Worm (Caenorhabditis elegans) whole organism, L4/young adult: ENCODE data around the gene ZK1240.2.
"Not testable (repeated sequence)": the region's sequence is repeated elsewhere in the genome, so short reads cannot be mapped to it uniquely, and the experiment has no call there.

ENCODE experiments used
- W03F9.2 ChIP-seq: fragments of 150-350 bp; optimal IDR thresholded peaks from 2 replicates; lab custom pipeline; 2014; ENCODE audit warnings: missing biosample characterization, missing genetic modification characterization
- dao-5 ChIP-seq: sonication (generic microtip); optimal IDR thresholded peaks from 2 replicates; lab custom pipeline; 2016; ENCODE audit warnings: missing genotype, missing genetic modification characterization, moderate library complexity, missing compliant biosample characterization
- him-1 ChIP-seq: sonication (generic microtip); optimal IDR thresholded peaks from 2 replicates; lab custom pipeline; 2016; ENCODE audit warnings: missing genotype, missing genetic modification reagents, missing genetic modification characterization, missing compliant biosample characterization

Gene ZK1240.2

DNA sequence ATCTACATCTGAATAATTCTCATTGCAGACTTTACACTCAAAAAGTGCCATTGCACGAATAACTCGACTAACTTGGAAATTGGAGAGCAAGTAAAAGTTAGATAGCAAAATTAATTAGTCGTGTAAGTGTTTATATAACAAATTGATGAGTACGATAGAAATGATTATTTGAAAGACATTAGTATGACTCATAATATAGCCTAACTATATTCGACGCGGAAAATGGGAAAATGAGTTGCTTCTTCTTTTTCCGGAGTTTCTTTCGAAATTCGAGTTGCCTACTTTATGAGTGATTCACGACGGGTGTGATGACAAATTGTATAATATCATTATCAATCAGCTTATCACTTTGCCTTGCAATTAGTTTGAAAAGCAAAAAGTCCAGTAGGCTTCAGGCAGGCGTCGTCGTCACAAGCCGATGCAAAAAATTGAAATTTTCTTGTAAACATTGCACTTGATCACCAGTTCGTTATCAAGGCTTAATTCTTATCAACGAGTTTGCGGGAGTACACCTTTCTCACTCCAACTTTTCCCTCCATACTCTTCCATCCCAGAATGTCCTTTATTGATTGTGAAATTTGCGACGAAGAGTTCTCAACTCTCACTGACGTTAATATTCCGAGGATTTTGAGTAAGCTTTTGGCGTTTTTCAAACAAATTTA lies at the start of gene ZK1240.2, which contains the start of gene ZK1240.6:
TSS of gene ZK1240.2 (plus strand) at position 520 of the 662 bp plus-strand sequence.
TSS of gene ZK1240.6 (minus strand) at position 51 of the 662 bp plus-strand sequence.
- TF ChIP-seq dao-5 (no peak), him-1 (no peak), W03F9.2 (tag; lab: Kevin White, UChicago) (no peak)

- no peak for TF ChIP-seq him-1
- TF ChIP-seq dao-5 = no peak
- TF ChIP-seq W03F9.2 (tag; lab: Kevin White, UChicago) = no peak
Measured at ce11 chrII:2273750-2274149, 49.4 kb upstream of the ZK1240.2 start.

- no peak for TF ChIP-seq him-1
- TF ChIP-seq W03F9.2 (tag; lab: Kevin White, UChicago) = no peak
- TF ChIP-seq dao-5 = no peak
Measured at ce11 chrII:2277418-2277817, 45.8 kb upstream of the ZK1240.2 start, which contains the start of gene K09F6.15. Gene K09F6.15, minus strand, starts transcription at chrII:2277518.

DNA sequence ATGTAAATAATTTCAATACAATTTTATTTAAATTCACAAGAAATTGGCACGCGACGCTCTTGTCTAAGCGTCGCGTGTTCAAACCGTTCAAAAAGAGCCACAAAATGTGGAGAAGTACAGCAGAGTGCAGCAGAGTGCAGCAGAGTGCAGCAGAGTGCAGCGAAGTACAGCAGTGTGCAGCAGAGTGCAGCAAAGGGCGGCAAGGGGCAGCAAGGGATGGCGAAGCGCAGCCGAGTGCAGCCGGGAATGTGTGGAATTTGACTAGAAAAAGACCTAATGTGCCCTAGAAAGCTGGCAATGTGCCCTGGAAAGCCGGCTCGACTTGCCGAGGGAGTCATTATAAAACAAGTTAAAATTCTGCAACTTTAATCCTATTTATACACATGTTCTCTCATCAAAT lies 43.9 kb upstream of the ZK1240.2 start, which contains the start of gene K09F6.6:
TSS of gene K09F6.6 (minus strand) at position 43 of the 400 bp plus-strand sequence.
- TF ChIP-seq dao-5 (no peak), him-1 (no peak), W03F9.2 (tag; lab: Kevin White, UChicago) (no peak)

- TF ChIP-seq W03F9.2 (tag; lab: Kevin White, UChicago) (no peak), him-1 (no peak), dao-5 (no peak)
Measured at ce11 chrII:2279839-2280238, 43.3 kb upstream of the ZK1240.2 start, which contains the start of gene K09F6.11. Gene K09F6.11, plus strand, starts transcription at chrII:2280139.

DNA sequence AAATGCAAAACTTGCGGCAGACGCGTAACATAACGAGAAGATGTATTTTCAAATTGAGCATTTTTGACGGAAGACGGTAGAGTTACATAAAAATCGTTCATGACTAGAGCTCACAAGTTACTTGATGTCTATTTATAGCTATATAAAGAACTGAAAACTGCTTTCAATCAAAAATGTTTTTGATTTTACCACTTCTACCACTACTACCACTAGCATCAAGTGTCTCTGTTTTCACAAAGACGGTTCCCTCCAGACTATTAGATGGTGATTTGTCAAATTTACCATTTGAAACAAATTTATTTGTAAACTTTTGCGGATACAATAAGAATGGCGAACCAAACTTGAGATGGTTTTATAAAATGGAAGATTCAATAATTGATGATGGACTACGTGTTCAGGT lies 40.6 kb upstream of the ZK1240.2 start, which contains the start of gene K09F6.9:
TSS of gene K09F6.9 (minus strand) at position 101 of the 400 bp plus-strand sequence.
- not testable (repeated sequence) for TF ChIP-seq W03F9.2 (tag; lab: Kevin White, UChicago); him-1; dao-5

DNA sequence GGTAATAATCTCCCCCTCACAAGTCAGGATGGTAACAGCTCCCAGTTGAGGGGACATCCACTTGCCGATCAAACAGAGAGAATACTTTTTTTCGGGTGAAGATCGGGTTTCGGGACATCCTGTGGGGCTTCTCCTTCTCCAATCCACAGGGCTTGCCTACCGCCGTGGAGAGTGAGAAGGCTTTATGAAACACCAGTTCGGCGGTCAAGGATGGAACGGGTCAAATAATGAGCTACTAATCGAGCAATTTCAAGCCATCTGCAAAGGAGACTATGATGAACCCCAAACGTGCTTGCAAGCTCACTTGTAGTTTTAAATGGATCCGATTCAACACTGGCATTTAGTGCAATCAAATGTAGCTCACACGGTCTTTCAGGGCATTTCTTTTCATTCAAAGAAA lies 38.5 kb upstream of the ZK1240.2 start:
- TF ChIP-seq him-1 (no peak), dao-5 (no peak), W03F9.2 (tag; lab: Kevin White, UChicago) (no peak)

ce11 chrII:2288798-2289197 lies 34.4 kb upstream of the ZK1240.2 start, which contains the start of the genes K09F6.10 and K09F6.13:
Gene K09F6.10, minus strand, starts transcription at chrII:2288883.
Gene K09F6.13, plus strand, starts transcription at chrII:2289114.
- TF ChIP-seq dao-5 (no peak), him-1 (no peak), W03F9.2 (tag; lab: Kevin White, UChicago) (no peak)

DNA sequence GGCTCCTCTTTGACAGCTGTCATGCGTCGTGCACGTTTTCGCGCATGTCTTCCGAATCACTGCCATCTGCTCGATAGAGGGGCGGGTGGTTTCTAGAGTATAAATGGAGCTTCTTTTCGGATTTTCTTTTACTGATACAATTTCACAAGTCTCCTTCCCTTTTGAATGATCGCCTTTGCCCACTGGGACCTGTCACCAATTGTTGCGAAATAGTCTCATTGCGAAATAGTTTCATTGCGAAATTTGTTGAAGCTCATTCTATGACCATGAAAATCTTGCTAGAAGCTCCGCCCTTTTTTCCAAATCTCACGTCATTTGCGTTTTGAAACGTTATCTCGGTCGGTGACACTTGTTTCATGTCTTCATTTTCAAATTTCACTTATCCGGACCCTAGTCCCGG lies 33.7 kb upstream of the ZK1240.2 start:
- TF ChIP-seq dao-5 (no peak), him-1 (no peak), W03F9.2 (tag; lab: Kevin White, UChicago) (no peak)

DNA sequence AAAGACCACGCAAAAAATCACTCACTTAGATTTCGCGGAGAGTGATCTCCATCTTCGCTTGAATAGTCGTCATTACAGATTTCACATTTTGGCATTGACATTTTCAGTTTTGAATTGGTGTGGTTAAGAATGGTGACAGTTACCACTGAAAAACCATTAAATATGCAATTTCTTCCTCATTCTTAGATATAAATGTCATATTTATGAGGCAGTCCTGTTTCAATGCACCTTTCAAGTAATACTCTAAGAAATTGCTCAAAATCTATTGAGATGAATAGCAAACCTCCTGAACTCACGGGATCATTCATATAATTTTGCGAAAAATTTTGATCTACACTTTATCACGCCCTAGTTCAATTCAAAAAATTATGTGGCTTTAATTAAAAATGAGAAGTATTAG lies 31.1 kb upstream of the ZK1240.2 start, which contains the start of gene K09F6.7:
TSS of gene K09F6.7 (minus strand) at position 101 of the 400 bp plus-strand sequence.
- TF ChIP-seq dao-5 (no peak), him-1 (no peak), W03F9.2 (tag; lab: Kevin White, UChicago) (no peak)

DNA sequence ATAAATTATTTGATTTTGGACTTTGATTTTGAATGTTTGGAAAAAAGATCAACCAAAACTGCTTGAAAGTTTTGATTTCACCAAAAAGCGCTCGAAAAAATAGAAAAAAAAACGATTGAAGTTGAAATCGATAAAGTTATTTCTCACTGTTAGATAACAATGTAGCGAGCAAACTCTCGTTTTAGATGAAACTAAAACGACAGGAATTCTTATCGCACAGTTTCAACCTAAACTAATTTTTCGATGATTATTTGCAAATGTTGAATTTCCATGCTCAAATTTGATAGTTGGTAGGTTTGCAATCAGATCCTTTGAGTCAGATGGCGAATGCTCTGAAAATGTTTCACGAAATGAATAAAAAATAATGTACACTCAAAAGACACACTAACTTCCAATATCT lies 30.6 kb upstream of the ZK1240.2 start:
- no peak for TF ChIP-seq him-1
- no peak for TF ChIP-seq W03F9.2 (tag; lab: Kevin White, UChicago)
- no peak for TF ChIP-seq dao-5

- TF ChIP-seq him-1 (no peak), W03F9.2 (tag; lab: Kevin White, UChicago) (no peak), dao-5 (no peak)
Measured at ce11 chrII:2295817-2296315, 27.3 kb upstream of the ZK1240.2 start, which contains the start of gene fbxc-25. Gene fbxc-25, minus strand, starts transcription at chrII:2296265.

- TF ChIP-seq W03F9.2 (tag; lab: Kevin White, UChicago) = no peak
- no peak for TF ChIP-seq dao-5
- TF ChIP-seq him-1 = no peak
Measured at ce11 chrII:2298742-2299141, 24.4 kb upstream of the ZK1240.2 start, which contains the start of gene B0281.4. Gene B0281.4, minus strand, starts transcription at chrII:2298842.

DNA sequence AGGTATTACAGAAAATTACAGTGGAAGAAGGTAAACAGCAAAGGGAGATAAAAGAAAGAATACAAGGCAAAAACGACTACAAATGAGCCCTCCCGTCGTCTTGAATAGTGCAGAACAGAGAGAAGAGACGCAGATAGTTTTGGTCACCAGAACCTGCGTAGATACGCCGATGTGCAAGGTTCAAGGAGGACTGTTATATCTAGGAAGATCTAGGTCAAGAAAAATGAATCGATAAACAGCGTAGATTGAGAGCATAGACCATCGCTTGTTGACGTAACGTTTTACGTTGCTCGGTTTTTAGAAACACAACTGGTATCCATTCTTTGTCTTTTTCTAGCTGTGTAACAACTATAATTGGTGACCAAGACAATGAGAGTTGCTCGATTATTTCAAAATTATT lies 22.3 kb upstream of the ZK1240.2 start, which contains the start of gene B0281.5:
TSS of gene B0281.5 (minus strand) at position 101 of the 400 bp plus-strand sequence.
- no peak for TF ChIP-seq W03F9.2 (tag; lab: Kevin White, UChicago)
- no peak for TF ChIP-seq dao-5
- no peak for TF ChIP-seq him-1

DNA sequence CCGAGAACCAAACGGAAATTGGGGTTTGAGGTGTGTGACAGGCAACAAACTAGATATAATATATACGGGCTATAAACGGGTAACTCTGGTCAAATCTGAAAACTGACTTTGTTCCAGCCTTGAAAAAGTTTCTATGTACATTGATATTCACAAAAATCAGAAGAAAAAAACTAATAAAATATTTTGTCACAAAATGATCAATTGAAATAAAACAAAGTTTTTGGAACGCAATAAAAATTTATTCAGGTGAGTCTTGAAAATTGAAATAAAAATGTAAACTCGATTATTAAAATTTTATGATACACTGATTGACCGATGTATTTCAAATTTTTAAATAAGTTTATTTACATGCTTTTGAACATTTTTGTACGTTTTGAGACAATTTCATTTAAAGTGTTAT lies 20.8 kb upstream of the ZK1240.2 start, which contains the start of gene B0281.6:
TSS of gene B0281.6 (minus strand) at position 101 of the 400 bp plus-strand sequence.
- TF ChIP-seq him-1 = no peak
- no peak for TF ChIP-seq W03F9.2 (tag; lab: Kevin White, UChicago)
- TF ChIP-seq dao-5 = no peak
